Worm (Caenorhabditis elegans) whole organism, dauer: ENCODE data around the gene tbc-12.

Source experiments
- unc-62 ChIP-seq: sonication (generic microtip); optimal IDR thresholded peaks from 2 replicates; lab custom pipeline; 2017; ENCODE audit warnings: missing biosample characterization, missing genetic modification reagents, missing genetic modification characterization

The tbc-12 gene

DNA sequence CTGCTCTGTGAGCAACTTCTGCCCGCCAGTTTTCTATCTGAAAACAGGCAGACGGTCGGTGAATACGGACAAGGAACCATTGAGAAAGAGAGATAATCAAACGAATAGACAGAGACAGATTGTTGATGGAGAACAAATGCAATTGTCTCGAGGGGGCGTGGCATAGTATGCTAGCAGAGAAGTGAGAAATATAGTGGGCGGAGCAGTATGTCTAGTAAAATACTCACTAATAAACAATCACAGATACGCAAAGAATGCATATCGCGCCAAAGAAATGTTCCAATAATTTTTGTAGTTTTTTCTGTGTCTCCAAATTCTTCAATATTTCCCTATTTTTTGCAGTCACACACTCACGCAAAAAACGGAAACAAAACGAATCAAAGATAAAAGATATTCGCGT is at the start of gene tbc-12:
Gene tbc-12 (minus strand): TSS at position 101 of the 400 bp plus-strand sequence.
- no peak for TF ChIP-seq unc-62

DNA sequence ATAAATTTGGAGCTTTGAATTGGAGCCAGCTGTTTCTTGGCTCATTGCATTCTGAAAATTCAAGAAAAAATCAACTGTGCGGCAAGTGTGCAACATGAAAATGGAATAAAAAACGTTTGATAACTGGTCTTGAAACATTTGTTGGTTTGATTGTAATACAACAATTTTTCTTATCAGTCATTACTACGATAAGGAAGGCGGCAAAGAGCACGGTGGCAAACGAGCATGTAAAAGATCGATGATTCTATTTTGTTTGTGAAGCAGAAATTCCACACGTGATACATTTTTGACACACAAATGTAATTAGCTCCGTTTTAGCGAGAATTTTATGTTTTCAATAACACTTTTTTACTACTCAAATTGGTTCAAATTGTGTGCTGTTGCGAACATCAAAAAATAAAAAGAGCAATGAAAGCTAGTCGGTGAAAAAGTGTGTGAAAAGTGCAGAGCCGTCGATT is 48.3 kb upstream of the tbc-12 start, which contains the start of gene H01M10.1:
Gene H01M10.1 (minus strand): TSS at position 51 of the 458 bp plus-strand sequence.
- no peak for TF ChIP-seq unc-62

ce11 chrX:2577442-2577841 is 45.2 kb upstream of the tbc-12 start, which contains the start of gene ttr-42:
TSS of gene ttr-42 (plus strand) at chrX:2577742.
- TF ChIP-seq unc-62, result no peak

- TF ChIP-seq unc-62, result no peak
These were observed 40.4 kb upstream of the tbc-12 start, which contains the start of the genes ccd-5 and F52H2.1 for ce11 chrX:2572646-2573149. TSS of gene ccd-5 (minus strand) at chrX:2572653. TSS of gene F52H2.1 (plus strand) at chrX:2573099.

DNA sequence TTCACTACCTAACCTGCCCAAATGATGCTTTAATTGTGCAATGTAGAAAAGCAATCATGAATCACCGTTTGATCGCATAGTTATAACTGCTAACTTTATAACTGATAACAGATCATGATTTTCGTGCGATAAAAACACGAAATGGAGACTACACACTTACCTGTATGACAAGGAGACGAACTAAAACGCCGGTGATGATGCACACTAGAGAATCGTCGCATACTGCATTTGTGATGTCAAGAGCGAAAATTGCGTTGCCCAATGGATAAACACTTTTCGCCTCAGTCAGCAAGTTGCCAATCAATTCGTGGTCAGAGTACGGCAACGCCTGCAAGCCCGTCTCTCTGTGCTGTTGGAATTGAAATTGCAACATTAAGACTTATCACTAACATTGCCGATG is 36.8 kb upstream of the tbc-12 start:
- TF ChIP-seq unc-62, result no peak

- TF ChIP-seq unc-62, result no peak
These were observed 35.5 kb upstream of the tbc-12 start for ce11 chrX:2567761-2568160.

ce11 chrX:2565308-2565773 is 33.1 kb upstream of the tbc-12 start, which contains the start of gene F52H2.15:
TSS of gene F52H2.15 (plus strand) at chrX:2565358.
- TF ChIP-seq unc-62, result no peak

DNA sequence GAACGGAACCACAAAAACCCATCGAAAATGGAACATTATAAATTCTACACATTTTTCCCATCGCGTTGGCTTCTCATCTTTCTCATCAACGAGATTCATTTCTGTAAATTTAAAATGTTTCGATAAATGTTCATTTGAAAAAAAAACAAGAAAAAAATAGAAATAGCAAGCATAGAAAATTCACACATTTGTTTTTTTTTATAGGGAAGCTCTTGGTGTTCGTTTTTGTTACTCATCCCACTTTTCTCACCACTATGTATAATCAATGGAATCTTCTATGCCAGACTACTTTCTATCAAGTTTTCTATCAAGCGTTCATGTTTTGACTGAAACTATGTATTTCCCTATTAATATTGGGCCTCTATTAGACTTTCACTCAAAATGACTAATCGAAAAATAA is 31.8 kb upstream of the tbc-12 start, which contains the start of gene dhcr-24:
Gene dhcr-24 (minus strand): TSS at position 101 of the 400 bp plus-strand sequence.
- TF ChIP-seq unc-62, result no peak

DNA sequence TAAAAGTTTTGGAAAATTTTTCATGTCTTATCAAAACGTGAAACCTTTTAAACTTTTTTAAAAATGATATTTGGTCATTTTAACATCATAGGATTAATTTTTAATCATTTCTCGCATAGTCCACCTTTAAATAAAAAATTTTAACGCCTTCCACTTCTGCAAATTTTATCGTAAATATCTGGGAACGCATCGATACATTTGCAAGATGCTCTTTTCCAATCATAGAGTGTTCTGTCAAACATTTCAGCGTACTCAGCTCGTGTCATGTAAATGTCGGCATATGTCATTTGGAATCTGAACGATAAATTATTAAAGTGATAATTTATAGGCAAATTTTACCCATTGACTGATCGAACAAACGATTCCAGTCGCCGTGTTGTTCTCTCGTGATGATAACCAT is 27.7 kb upstream of the tbc-12 start, which contains the start of gene F52H2.5:
Gene F52H2.5 (minus strand): TSS at position 101 of the 400 bp plus-strand sequence.
- TF ChIP-seq unc-62, result no peak

DNA sequence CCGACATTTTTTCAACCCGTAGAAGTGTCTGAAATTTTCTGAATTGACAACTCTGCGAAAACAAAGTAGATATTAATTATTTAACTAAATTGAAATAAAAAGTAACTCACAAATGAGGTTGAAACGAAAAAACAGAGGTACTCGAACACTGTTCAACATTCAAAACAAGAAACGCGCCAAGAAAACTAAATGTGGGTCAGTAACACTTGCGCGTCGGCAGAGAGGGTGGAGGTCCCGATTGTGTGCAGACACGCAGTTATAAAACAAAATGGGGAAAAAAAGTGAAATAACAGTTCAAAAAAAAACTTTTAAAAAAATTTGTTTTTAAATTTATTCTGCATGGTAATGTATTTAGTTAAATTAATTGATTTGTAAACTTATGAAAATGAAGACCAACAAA is 27.1 kb upstream of the tbc-12 start:
- TF ChIP-seq unc-62, result no peak

DNA sequence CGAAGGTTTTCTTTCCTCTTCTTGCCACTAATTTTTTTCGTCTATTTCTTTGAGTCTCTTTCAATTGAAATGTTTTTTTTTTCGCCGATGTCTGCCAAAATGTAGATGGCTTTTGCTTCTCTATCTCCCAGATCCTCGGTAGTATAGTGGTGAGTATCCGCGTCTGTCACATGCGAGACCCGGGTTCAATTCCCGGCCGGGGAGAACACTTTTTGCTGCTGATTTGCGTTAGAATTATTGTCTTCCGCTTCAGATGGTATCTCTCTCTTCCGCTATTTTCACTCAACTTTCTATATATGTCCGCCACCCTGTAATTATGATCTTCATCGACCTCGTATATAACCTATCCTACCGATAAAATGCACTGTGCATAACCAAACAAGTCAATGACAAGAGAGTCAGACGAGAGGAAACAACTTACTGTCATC is 21.2 kb upstream of the tbc-12 start:
- TF ChIP-seq unc-62, result no peak

DNA sequence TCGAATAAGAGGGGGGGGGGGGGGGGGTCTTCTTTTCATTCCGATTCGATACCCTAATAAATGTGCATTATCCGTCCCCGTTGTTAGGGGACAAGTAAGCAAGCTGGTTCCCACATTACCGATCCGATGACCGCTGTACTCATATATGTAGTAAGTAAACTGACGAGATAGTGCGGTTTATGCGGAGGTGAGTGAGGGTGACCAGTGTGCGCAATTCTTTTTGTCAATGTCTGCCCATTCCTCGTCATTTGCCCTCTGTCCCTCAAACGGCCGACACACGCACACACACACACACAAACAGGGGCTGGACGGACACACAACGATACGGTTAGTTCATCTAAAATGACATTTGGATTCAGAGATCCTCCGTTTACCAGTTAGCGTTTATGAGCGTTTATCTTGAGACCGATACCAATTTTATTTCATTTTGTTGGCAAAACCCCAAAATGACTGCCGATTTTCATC is 20.0 kb upstream of the tbc-12 start, which contains the start of gene aat-3:
Gene aat-3 (plus strand): TSS at position 51 of the 465 bp plus-strand sequence.
- no peak for TF ChIP-seq unc-62

- TF ChIP-seq unc-62, result no peak
These were observed 19.2 kb upstream of the tbc-12 start for ce11 chrX:2551450-2551849.

DNA sequence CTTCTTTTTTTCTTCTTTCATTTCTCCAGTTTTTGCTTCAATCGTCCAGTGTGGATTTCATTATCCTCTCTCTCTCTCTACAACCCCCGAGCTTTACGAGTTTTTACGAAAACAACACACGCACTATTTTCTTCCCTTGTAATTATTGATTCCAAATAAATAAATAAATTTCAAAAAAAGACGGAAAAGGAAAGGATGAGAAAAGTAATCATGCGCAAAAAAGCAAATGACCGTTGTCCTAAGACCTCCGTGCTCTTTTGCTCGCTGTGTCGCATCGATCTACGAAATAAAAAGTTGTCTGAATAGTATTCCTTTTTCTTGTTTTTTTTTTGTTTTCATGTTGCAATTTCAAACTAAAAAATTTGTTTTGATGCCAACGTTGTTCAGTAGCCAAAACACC is 18.4 kb upstream of the tbc-12 start:
- no peak for TF ChIP-seq unc-62

DNA sequence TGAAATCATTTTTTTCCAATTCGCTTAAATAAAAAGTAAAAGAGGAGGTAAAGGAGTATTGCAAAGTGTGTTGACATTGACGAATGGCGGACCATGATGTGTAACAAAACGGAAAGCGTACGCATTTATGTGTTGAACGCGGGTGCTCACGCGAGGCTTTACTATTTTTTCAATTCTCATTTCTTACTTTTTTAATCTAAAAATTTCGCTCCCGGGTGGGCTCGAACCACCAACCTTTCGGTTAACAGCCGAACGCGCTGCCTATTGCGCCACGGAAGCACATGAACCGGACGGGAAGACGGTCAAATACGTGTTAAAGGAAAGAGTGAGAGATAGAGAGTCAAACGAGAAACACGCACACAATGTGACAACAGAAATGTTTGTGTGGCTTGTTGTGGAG is 17.1 kb upstream of the tbc-12 start:
- TF ChIP-seq unc-62, result no peak

ce11 chrX:2548884-2549283 is 16.6 kb upstream of the tbc-12 start, which contains the start of gene smvt-1:
TSS of gene smvt-1 (minus strand) at chrX:2548984.
- no peak for TF ChIP-seq unc-62

DNA sequence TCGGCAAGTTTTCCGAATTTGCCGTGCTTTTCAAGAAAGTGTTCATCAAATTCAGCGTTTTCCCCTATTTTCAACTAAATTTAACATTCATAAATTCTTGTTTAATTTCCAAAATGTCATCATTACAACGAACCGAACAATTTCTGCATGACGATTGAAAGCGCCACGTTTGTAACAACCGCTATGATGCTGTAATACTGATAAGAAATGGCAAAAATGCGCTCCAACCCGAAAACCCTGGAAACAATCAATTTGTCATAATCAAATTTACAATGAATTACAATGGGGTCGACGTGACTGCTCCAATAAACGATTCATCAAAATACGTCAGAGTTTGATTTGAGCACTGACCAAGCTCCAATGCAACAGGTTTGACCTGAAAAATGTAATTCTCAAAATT is 12.4 kb upstream of the tbc-12 start:
- no peak for TF ChIP-seq unc-62

DNA sequence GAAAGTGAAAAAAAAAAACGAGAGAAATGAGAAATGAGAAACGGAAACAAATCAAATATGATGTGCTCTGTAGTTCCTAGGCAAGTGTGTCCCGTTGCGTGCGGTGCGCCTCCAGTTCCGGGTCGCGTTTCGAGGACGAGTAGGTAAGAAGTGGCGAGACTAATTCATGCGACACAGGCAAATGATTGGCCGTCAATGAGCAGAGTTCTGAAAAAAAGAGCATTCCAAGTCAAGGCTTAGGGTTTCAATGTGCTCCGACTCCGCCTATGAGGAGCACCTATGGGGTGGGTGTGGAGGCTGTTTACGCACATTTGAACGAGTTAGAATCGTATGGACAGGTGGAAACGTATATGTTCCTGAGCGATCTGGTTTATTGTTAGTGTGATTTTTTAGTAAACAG is 11.1 kb upstream of the tbc-12 start:
- no peak for TF ChIP-seq unc-62
